Fruit fly (Drosophila melanogaster) whole organism, pupa: ENCODE measurements around the gene RunxB.

Source experiments
- CG10348 ChIP-seq: fragments of 200-800 bp; sonication (Bioruptor generic); IDR thresholded peaks from 2 replicates; pipeline ENCODE4 v1.3.6; 2022; ENCODE audit warnings: missing biosample characterization, missing genetic modification characterization
- CG12605 ChIP-seq: fragments of 200-800 bp; sonication (Bioruptor generic); IDR thresholded peaks from 2 replicates; pipeline ENCODE4 v1.3.6; 2022; ENCODE audit warnings: missing biosample characterization, missing genetic modification characterization
- CG13204 ChIP-seq: fragments of 200-800 bp; sonication (Bioruptor generic); optimal IDR thresholded peaks from 2 replicates; lab custom pipeline; 2018; ENCODE audit warnings: missing biosample characterization, mild to moderate bottlenecking, missing genetic modification characterization, moderate library complexity
- CG14655 ChIP-seq: fragments of 200-800 bp; sonication (Bioruptor generic); optimal IDR thresholded peaks from 3 replicates; lab custom pipeline; 2017; ENCODE audit warnings: mild to moderate bottlenecking, missing biosample characterization, missing genetic modification reagents, missing genetic modification characterization
- CG15710 ChIP-seq: fragments of 200-800 bp; sonication (Bioruptor generic); optimal IDR thresholded peaks from 2 replicates; lab custom pipeline; 2018; ENCODE audit warnings: missing biosample characterization, mild to moderate bottlenecking, missing genetic modification characterization, moderate library complexity
- CG17806 ChIP-seq: fragments of 200-800 bp; sonication (Bioruptor generic); optimal IDR thresholded peaks from 2 replicates; lab custom pipeline; 2018; ENCODE audit warnings: missing biosample characterization, mild to moderate bottlenecking, missing genetic modification characterization, moderate library complexity
- CG32121 ChIP-seq: fragments of 200-800 bp; sonication (Bioruptor generic); IDR thresholded peaks from 2 replicates; pipeline ENCODE4 v1.3.6; 2022; ENCODE audit warnings: missing biosample characterization, missing genetic modification characterization
- CG34367 ChIP-seq: fragments of 200-800 bp; sonication (Bioruptor generic); optimal IDR thresholded peaks from 2 replicates; lab custom pipeline; 2018; ENCODE audit warnings: missing biosample characterization, mild to moderate bottlenecking, missing genetic modification characterization
- CG4496 ChIP-seq: fragments of 200-800 bp; sonication (Bioruptor generic); IDR thresholded peaks from 3 replicates; pipeline ENCODE4 v1.3.6; 2022; ENCODE audit warnings: missing biosample characterization, missing genetic modification characterization
- CG8159 ChIP-seq: fragments of 200-800 bp; sonication (Bioruptor generic); optimal IDR thresholded peaks from 3 replicates; lab custom pipeline; 2018; ENCODE audit warnings: missing biosample characterization, mild to moderate bottlenecking, missing genetic modification characterization, moderate library complexity
- CG8301 ChIP-seq: fragments of 200-800 bp; sonication (Bioruptor generic); optimal IDR thresholded peaks from 2 replicates; lab custom pipeline; 2018; ENCODE audit warnings: missing biosample characterization, mild to moderate bottlenecking, missing genetic modification characterization
- CG9948 ChIP-seq: fragments of 200-800 bp; sonication (Bioruptor generic); optimal IDR thresholded peaks from 2 replicates; lab custom pipeline; 2018; ENCODE audit warnings: missing biosample characterization, mild to moderate bottlenecking, missing genetic modification characterization, moderate library complexity
- D1 ChIP-seq: fragments of 200-800 bp; sonication (Bioruptor generic); optimal IDR thresholded peaks from 2 replicates; lab custom pipeline; 2018; ENCODE audit warnings: missing biosample characterization, mild to moderate bottlenecking, missing genetic modification characterization, moderate library complexity
- EcR ChIP-seq: fragments of 200-800 bp; sonication (Bioruptor generic); optimal IDR thresholded peaks from 3 replicates; lab custom pipeline; 2019; ENCODE audit warnings: missing biosample characterization, missing genetic modification characterization, mild to moderate bottlenecking, moderate library complexity, missing genetic modification reagents
- Ets98B ChIP-seq: fragments of 200-800 bp; sonication (Bioruptor generic); IDR thresholded peaks from 2 replicates; pipeline ENCODE4 v1.3.6; 2022; ENCODE audit warnings: missing biosample characterization, missing genetic modification characterization
- Pif1A ChIP-seq: fragments of 200-800 bp; sonication (Bioruptor generic); optimal IDR thresholded peaks from 3 replicates; lab custom pipeline; 2016; ENCODE audit warnings: missing biosample characterization, missing genetic modification characterization
- Pif1B ChIP-seq: fragments of 200-800 bp; sonication (Bioruptor generic); optimal IDR thresholded peaks from 3 replicates; lab custom pipeline; 2016; ENCODE audit warnings: missing biosample characterization, missing genetic modification characterization
- Snoo ChIP-seq: fragments of 200-800 bp; sonication (Bioruptor generic); optimal IDR thresholded peaks from 3 replicates; lab custom pipeline; 2017; ENCODE audit warnings: missing biosample characterization, mild to moderate bottlenecking, missing genetic modification characterization, inconsistent platforms
- fd96Ca ChIP-seq: fragments of 200-800 bp; sonication (Bioruptor generic); IDR thresholded peaks from 3 replicates; pipeline ENCODE4 v1.3.6; 2022; ENCODE audit warnings: missing biosample characterization, missing genetic modification characterization
- gl ChIP-seq: fragments of 200-800 bp; sonication (Bioruptor generic); optimal IDR thresholded peaks from 2 replicates; lab custom pipeline; 2018; ENCODE audit warnings: missing biosample characterization, mild to moderate bottlenecking, missing genetic modification characterization
- rn ChIP-seq: fragments of 200-800 bp; sonication (Bioruptor generic); IDR thresholded peaks from 2 replicates; pipeline ENCODE4 v1.3.6; 2022; ENCODE audit warnings: missing biosample characterization, missing genetic modification characterization

Gene RunxB

DNA sequence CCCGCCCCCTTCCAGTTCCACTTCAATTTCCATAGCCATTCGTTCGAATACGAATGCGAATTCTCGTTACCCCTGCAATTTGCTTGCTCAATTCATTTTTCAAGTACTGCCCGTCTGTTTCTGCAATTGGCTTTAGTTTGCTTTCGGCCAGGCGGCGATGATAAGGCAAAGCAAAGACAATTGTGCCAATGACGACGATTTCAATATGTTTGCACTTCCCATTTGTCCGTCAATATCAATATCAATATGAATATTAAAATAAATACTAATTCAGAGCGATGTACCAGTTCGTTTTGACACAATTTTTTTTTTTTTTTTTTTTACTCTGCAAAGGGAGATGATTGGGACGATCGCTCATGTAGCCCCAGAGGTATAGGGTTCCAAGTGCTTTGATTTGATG is 32.4 kb upstream of the RunxB start:
- TF ChIP-seq CG34367 (no peak), fd96Ca (GFP tag; lab: Robert Waterston, UW) (no peak), CG12605 (GFP tag; lab: Robert Waterston, UW) (no peak), CG15710 (tag; lab: Kevin White, UChicago) (no peak), Pif1B (GFP tag; lab: Kevin White, UChicago) (no peak), CG8159 (no peak), EcR (GFP tag; lab: Kevin White, UChicago) (no peak), CG10348 (GFP tag; lab: Robert Waterston, UW) (no peak), CG9948 (no peak), Pif1A (GFP tag; lab: Kevin White, UChicago) (no peak), CG14655 (GFP tag; lab: Kevin White, UChicago) (no peak), CG8301 (tag; lab: Kevin White, UChicago) (no peak), CG13204 (GFP tag; lab: Kevin White, UChicago) (no peak), gl (tag; lab: Kevin White, UChicago) (no peak)

DNA sequence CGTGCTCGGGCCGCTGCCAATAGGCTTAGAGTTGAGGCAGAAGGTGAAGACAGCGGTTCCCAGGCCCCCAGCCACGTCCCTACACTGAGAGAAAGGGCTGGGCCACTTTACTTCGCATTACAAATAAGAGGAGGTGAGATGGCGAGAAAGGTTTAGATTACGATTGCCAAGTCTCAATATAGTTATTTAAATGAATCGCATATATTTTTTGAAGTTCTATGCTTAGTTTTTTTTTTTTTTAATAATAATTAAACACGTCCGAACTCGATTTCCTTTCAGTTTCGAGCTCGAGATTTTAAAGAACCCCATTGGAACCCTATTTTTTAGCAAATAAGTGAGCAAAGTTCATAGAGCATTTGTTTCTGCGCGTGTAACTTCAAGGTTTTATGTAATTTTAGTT is 30.5 kb upstream of the RunxB start:
- TF ChIP-seq rn (GFP tag; lab: Robert Waterston, UW) (no peak), Pif1A (GFP tag; lab: Kevin White, UChicago) (peak; percentile 60), CG4496 (GFP tag; lab: Robert Waterston, UW) (peak; percentile 63; the same call in 2 of the 3 replicates), CG8159 (peak; percentile 41), CG9948 (peak; percentile 30), CG8301 (tag; lab: Kevin White, UChicago) (peak; percentile 13), Pif1B (GFP tag; lab: Kevin White, UChicago) (peak; percentile 17), CG17806 (tag; lab: Kevin White, UChicago) (peak; percentile 17), gl (tag; lab: Kevin White, UChicago) (no peak), Ets98B (GFP tag; lab: Robert Waterston, UW) (peak; percentile 38), CG34367 (no peak), CG14655 (GFP tag; lab: Kevin White, UChicago) (peak; percentile 54), CG15710 (tag; lab: Kevin White, UChicago) (peak; percentile 33), Snoo (tag; lab: Kevin White, UChicago) (peak; percentile 28), EcR (GFP tag; lab: Kevin White, UChicago) (no peak), CG12605 (GFP tag; lab: Robert Waterston, UW) (no peak), fd96Ca (GFP tag; lab: Robert Waterston, UW) (0 out of 3 replicates have a peak, but pooled peaks have one; percentile 26), D1 (tag; lab: Kevin White, UChicago) (no peak), CG13204 (GFP tag; lab: Kevin White, UChicago) (no peak), CG10348 (GFP tag; lab: Robert Waterston, UW) (no peak), CG32121 (GFP tag; lab: Robert Waterston, UW) (no peak)

DNA sequence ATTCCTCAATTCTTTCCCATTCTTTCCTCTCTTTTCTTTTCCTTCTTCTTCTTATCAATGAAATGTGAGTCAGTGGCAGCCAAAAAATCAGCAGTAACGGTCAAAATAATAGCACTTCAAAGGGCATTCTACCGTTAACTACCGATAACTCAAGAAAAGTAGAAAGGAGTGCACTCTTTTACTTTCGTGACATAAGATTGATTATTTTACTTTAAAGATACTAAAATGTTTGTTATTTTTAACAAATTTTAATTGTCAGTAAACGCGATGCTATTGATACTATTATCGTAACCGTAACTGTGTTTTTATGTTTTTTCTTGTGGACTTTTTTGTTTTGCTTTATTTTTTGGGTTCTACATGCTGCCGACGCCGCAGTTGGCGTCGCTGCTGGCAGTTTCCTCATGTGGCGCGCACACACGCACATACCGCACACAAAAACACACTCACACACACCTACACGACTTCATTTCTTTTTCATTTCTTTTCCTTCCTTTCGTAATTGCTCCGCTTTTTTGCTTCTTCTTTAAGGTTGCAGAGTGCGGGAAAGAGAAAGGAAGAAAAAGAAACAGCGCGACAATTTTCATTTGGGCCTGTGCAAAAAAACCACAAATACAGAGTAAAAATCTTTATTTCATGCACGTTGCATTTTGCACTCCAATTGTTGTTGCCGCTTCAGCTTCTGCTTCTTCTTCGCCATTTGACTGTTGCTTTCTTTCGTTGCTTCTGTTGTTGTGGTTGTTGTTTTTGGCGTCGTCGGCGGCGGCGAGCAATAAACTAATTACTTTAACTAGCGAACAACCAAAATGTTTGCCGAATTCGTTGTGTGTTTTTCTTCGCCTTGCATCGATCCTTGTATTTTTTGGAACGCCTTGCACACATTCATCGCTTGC is 28.5 kb upstream of the RunxB start:
- 0 out of 2 replicates have a peak, but pooled peaks have one; percentile 10 for TF ChIP-seq CG32121 (GFP tag; lab: Robert Waterston, UW)
- 0 out of 3 replicates have a peak, but pooled peaks have one; percentile 32 for TF ChIP-seq fd96Ca (GFP tag; lab: Robert Waterston, UW)
- peak; percentile 42 for TF ChIP-seq Snoo (tag; lab: Kevin White, UChicago)
- no peak for TF ChIP-seq Ets98B (GFP tag; lab: Robert Waterston, UW)
- TF ChIP-seq Pif1A (GFP tag; lab: Kevin White, UChicago), result peak; percentile 26

DNA sequence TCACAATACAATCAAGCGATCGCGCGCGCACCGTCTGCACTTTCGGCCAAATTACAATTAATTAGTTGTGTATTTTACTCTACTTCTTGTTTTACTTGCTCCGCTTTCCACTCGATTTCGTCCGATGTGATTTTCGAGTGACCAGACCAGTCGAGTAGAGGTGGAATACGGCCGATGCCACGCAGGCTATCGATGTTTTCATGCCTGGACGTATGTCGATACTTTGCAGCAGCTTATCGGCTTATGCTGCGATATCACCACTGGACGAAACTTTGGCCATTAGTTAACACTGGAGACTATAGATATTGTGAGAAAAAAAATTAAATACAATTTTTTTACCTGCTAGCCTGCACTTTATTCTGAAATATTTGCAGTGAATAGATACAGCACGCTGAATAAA is 27.8 kb upstream of the RunxB start, which contains the start of gene RhoGAP19D:
RhoGAP19D (minus strand) TSS at position 155 of the 400 bp plus-strand sequence.
- TF ChIP-seq fd96Ca (GFP tag; lab: Robert Waterston, UW) (peak; percentile 60; the same call in 1 of the 3 replicates), CG12605 (GFP tag; lab: Robert Waterston, UW) (peak; percentile 20; the same call in 1 of the 2 replicates), CG9948 (no peak), EcR (GFP tag; lab: Kevin White, UChicago) (no peak), CG17806 (tag; lab: Kevin White, UChicago) (no peak), CG10348 (GFP tag; lab: Robert Waterston, UW) (no peak), D1 (tag; lab: Kevin White, UChicago) (no peak), CG14655 (GFP tag; lab: Kevin White, UChicago) (no peak), CG4496 (GFP tag; lab: Robert Waterston, UW) (peak; percentile 48; the same call in 1 of the 3 replicates), Pif1B (GFP tag; lab: Kevin White, UChicago) (no peak), Ets98B (GFP tag; lab: Robert Waterston, UW) (peak; percentile 54), Snoo (tag; lab: Kevin White, UChicago) (no peak), CG8301 (tag; lab: Kevin White, UChicago) (no peak), rn (GFP tag; lab: Robert Waterston, UW) (no peak), CG13204 (GFP tag; lab: Kevin White, UChicago) (no peak), CG34367 (no peak), CG32121 (GFP tag; lab: Robert Waterston, UW) (peak; percentile 44), gl (tag; lab: Kevin White, UChicago) (no peak), CG15710 (tag; lab: Kevin White, UChicago) (no peak), Pif1A (GFP tag; lab: Kevin White, UChicago) (no peak)

DNA sequence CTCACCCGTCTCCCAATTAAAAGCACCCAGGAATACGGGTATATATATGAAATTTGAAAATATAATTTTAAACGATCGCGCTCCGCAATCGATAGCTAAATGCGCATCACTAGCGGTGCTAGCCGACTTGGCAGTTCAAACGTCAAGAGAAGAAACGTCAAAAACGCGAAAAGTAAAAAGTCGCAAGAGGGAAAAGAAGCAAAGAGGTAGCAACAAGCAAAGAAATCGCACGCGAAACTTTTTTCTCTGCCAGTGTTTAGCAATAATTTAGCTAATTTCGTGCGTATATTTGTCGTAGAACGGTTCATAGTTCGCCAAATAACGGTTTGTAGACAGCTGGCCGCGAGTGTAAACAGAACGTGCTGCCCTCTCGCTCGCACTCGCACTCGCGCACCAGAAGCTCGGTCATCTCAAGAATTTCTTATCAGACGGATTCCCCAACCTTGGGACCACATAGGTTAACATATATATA is 26.9 kb upstream of the RunxB start, which contains the start of gene CG1812:
CG1812 (plus strand) TSS at position 163 of the 472 bp plus-strand sequence.
- TF ChIP-seq CG8159, result peak; percentile 55
- TF ChIP-seq CG17806 (tag; lab: Kevin White, UChicago), result peak; percentile 24
- no peak for TF ChIP-seq rn (GFP tag; lab: Robert Waterston, UW)
- peak; percentile 38 for TF ChIP-seq CG14655 (GFP tag; lab: Kevin White, UChicago)
- TF ChIP-seq Snoo (tag; lab: Kevin White, UChicago), result peak; percentile 27
- TF ChIP-seq CG9948, result peak; percentile 5
- TF ChIP-seq CG8301 (tag; lab: Kevin White, UChicago), result peak; percentile 35
- peak; percentile 82 for TF ChIP-seq fd96Ca (GFP tag; lab: Robert Waterston, UW)
- TF ChIP-seq CG34367, result peak; percentile 33
- peak; percentile 71 for TF ChIP-seq Ets98B (GFP tag; lab: Robert Waterston, UW)
- TF ChIP-seq gl (tag; lab: Kevin White, UChicago), result peak; percentile 44
- peak; percentile 81 for TF ChIP-seq CG4496 (GFP tag; lab: Robert Waterston, UW)
- TF ChIP-seq CG15710 (tag; lab: Kevin White, UChicago), result peak; percentile 48
- peak; percentile 53 for TF ChIP-seq Pif1A (GFP tag; lab: Kevin White, UChicago)
- peak; percentile 56; the same call in 1 of the 2 replicates for TF ChIP-seq CG32121 (GFP tag; lab: Robert Waterston, UW)
- no peak for TF ChIP-seq CG13204 (GFP tag; lab: Kevin White, UChicago)
- no peak for TF ChIP-seq CG10348 (GFP tag; lab: Robert Waterston, UW)
- TF ChIP-seq Pif1B (GFP tag; lab: Kevin White, UChicago), result peak; percentile 24
- TF ChIP-seq CG12605 (GFP tag; lab: Robert Waterston, UW), result 0 out of 2 replicates have a peak, but pooled peaks have one; percentile 45
- TF ChIP-seq D1 (tag; lab: Kevin White, UChicago), result no peak
- peak; percentile 86 for TF ChIP-seq EcR (GFP tag; lab: Kevin White, UChicago)
